Worm (Caenorhabditis elegans): Measurements from ENCODE around the gene sre-35.

- TF ChIP-seq ceh-82 (tag; optimal IDR thresholded peaks at IDR 0.05) (no peak), elt-1 (tag; optimal IDR thresholded peaks at IDR 0.05) (no peak)
These were observed 44.3 kb upstream of the sre-35 start, which contains the start of gene T21B4.3 for ce11 chrII:12496981-12497380.

Measured in whole organism, L3 larva.